Fruit fly (Drosophila melanogaster) whole organism: ENCODE results near the gene C1GalTA.

Experiments used
- CG8478 ChIP-seq: fragments of >200 bp; optimal IDR thresholded peaks from 2 replicates; lab custom pipeline; 2018; ENCODE audit warnings: inconsistent platforms
- EcR ChIP-seq, 2 experiments: fragments of >200 bp; optimal IDR thresholded peaks; 2 replicates each; lab custom pipeline; 2017; ENCODE audit warnings: missing biosample characterization in 2 of 2, missing genetic modification characterization in 2 of 2, missing genetic modification reagents in 2 of 2
- pan ChIP-seq: fragments of >200 bp; optimal IDR thresholded peaks from 2 replicates; lab custom pipeline; 2017
- psq ChIP-seq: fragments of >200 bp; optimal IDR thresholded peaks from 2 replicates; lab custom pipeline; 2017
- usp ChIP-seq: fragments of >200 bp; optimal IDR thresholded peaks from 2 replicates; lab custom pipeline; 2017; ENCODE audit warnings: missing biosample characterization, missing genetic modification characterization, mixed read lengths

dm6 chr2L:8962254-8962653, 11.2 kb upstream of the C1GalTA start, which contains the start of the genes CG9525 and CG32985:
- TF ChIP-seq CG8478 (lab: Kevin White, UChicago) (no peak), psq (lab: Kevin White, UChicago) (no peak), pan (lab: Kevin White, UChicago) (no peak), EcR (GFP tag; optimal IDR thresholded peaks at IDR 0.05; lab: Kevin White, UChicago) (no peak), usp (GFP tag; lab: Kevin White, UChicago) (no peak)
